Worm (Caenorhabditis elegans) whole organism, L4/young adult: Measurements from ENCODE around the gene Y54G2A.45.

Experiments
- W03F9.2 ChIP-seq: fragments of 150-350 bp; optimal IDR thresholded peaks from 2 replicates; lab custom pipeline; 2014; ENCODE audit warnings: missing biosample characterization, missing genetic modification characterization
- him-1 ChIP-seq: sonication (generic microtip); optimal IDR thresholded peaks from 2 replicates; lab custom pipeline; 2016; ENCODE audit warnings: missing genotype, missing genetic modification reagents, missing genetic modification characterization, missing compliant biosample characterization

ce11 chrIV:2850586-2850985 lies 44.9 kb downstream of the Y54G2A.45 start, which contains the start of gene clec-85:
- no peak for TF ChIP-seq him-1 (tag; lab: Kevin White, UChicago)
- no peak for TF ChIP-seq W03F9.2 (tag; lab: Kevin White, UChicago)
